Worm (Caenorhabditis elegans): ENCODE results near the gene hpo-26.

DNA sequence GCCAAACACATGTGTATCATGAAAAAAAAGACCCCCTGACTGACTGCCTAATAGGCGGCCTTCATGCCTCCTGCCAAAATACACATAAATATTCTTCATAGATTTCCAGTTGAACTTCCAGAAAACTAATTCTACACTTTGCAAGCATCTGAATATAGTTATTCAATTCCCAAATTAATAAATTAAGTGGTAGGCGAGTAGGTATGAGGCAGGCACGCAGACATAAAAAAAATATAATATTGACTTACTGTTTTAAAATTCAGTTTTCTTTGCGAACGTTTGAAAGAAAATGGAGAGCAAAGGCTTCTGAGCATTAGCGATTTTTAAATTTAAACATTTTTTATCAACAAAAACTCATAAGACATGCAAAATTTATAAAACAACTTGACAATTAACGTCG lies 45.0 kb downstream of the hpo-26 start:
- no peak for TF ChIP-seq F49E8.2 (tag; optimal IDR thresholded peaks at IDR 0.05; ENCODE audit: borderline replicate concordance)
- peak in 1 of 2 experiments; percentile 8 for TF ChIP-seq lsy-2 (tag; optimal IDR thresholded peaks at IDR 0.05)
